Fruit fly (Drosophila melanogaster): ENCODE data around the gene CG32815.

The CG32815 gene

dm6 chrX:908763-909497 is 23.3 kb upstream of the CG32815 start:
- TF ChIP-seq Ets98B (GFP tag; IDR thresholded peaks at IDR 0.05) (no peak), CG32121 (GFP tag; IDR thresholded peaks at IDR 0.05) (no peak), CG13204 (GFP tag; optimal IDR thresholded peaks at IDR 0.05) (no peak), rn (GFP tag; IDR thresholded peaks at IDR 0.05) (no peak), CG14655 (GFP tag; optimal IDR thresholded peaks at IDR 0.05) (no peak), CG9948 (tag; optimal IDR thresholded peaks at IDR 0.05) (no peak), gl (tag; optimal IDR thresholded peaks at IDR 0.05) (no peak), D1 (tag; optimal IDR thresholded peaks at IDR 0.05) (no peak), CG8159 (tag; optimal IDR thresholded peaks at IDR 0.05) (no peak), fd96Ca (GFP tag; IDR thresholded peaks at IDR 0.05) (no peak), Pif1B (GFP tag; optimal IDR thresholded peaks at IDR 0.05) (peak; percentile 6), Pif1A (GFP tag; optimal IDR thresholded peaks at IDR 0.05) (no peak), CG12605 (GFP tag; IDR thresholded peaks at IDR 0.05) (no peak), CG10348 (GFP tag; IDR thresholded peaks at IDR 0.05) (no peak), CG4496 (GFP tag; IDR thresholded peaks at IDR 0.05) (0 out of 3 replicates have a peak, but pooled peaks have one; percentile 5), CG15710 (tag; optimal IDR thresholded peaks at IDR 0.05) (no peak), CG17806 (tag; optimal IDR thresholded peaks at IDR 0.05) (no peak), CG34367 (tag; optimal IDR thresholded peaks at IDR 0.05) (no peak), CG8301 (tag; optimal IDR thresholded peaks at IDR 0.05) (no peak), Snoo (tag; optimal IDR thresholded peaks at IDR 0.05) (no peak), EcR (GFP tag; optimal IDR thresholded peaks at IDR 0.05) (peak; percentile 54)

- TF ChIP-seq CG10348 (GFP tag; IDR thresholded peaks at IDR 0.05) (no peak), CG8159 (tag; optimal IDR thresholded peaks at IDR 0.05) (no peak)
Observed at dm6 chrX:921359-921758, 10.9 kb upstream of the CG32815 start.

dm6 chrX:927209-927862 is 4.9 kb upstream of the CG32815 start, which contains the start of gene Lztr1:
Lztr1 (minus strand) TSS chrX:927582.
- TF ChIP-seq CG34367 (tag; optimal IDR thresholded peaks at IDR 0.05) (no peak), EcR (GFP tag; optimal IDR thresholded peaks at IDR 0.05) (no peak), CG32121 (GFP tag; IDR thresholded peaks at IDR 0.05) (no peak), CG17806 (tag; optimal IDR thresholded peaks at IDR 0.05) (no peak), CG10348 (GFP tag; IDR thresholded peaks at IDR 0.05) (no peak), CG4496 (GFP tag; IDR thresholded peaks at IDR 0.05) (no peak), CG9948 (tag; optimal IDR thresholded peaks at IDR 0.05) (no peak), Ets98B (GFP tag; IDR thresholded peaks at IDR 0.05) (no peak), Pif1B (GFP tag; optimal IDR thresholded peaks at IDR 0.05) (no peak)

dm6 chrX:927863-928257 is 4.4 kb upstream of the CG32815 start, which contains the start of the genes CG43867 and MED22:
CG43867 (minus strand) TSS chrX:927975.
MED22 (plus strand) TSS chrX:928139.
- TF ChIP-seq CG14655 (GFP tag; optimal IDR thresholded peaks at IDR 0.05) (no peak), CG9948 (tag; optimal IDR thresholded peaks at IDR 0.05) (no peak), CG32121 (GFP tag; IDR thresholded peaks at IDR 0.05) (no peak), rn (GFP tag; IDR thresholded peaks at IDR 0.05) (no peak), D1 (tag; optimal IDR thresholded peaks at IDR 0.05) (no peak)

- no peak for TF ChIP-seq CG4496 (GFP tag; IDR thresholded peaks at IDR 0.05)
- no peak for TF ChIP-seq D1 (tag; optimal IDR thresholded peaks at IDR 0.05)
- no peak for TF ChIP-seq CG13204 (GFP tag; optimal IDR thresholded peaks at IDR 0.05)
- TF ChIP-seq CG8301 (tag; optimal IDR thresholded peaks at IDR 0.05) = no peak
- no peak for TF ChIP-seq fd96Ca (GFP tag; IDR thresholded peaks at IDR 0.05)
- no peak for TF ChIP-seq CG34367 (tag; optimal IDR thresholded peaks at IDR 0.05)
- no peak for TF ChIP-seq EcR (GFP tag; optimal IDR thresholded peaks at IDR 0.05)
- no peak for TF ChIP-seq CG8159 (tag; optimal IDR thresholded peaks at IDR 0.05)
- TF ChIP-seq CG10348 (GFP tag; IDR thresholded peaks at IDR 0.05) = no peak
- TF ChIP-seq CG9948 (tag; optimal IDR thresholded peaks at IDR 0.05) = no peak
- TF ChIP-seq Pif1A (GFP tag; optimal IDR thresholded peaks at IDR 0.05) = no peak
- TF ChIP-seq CG32121 (GFP tag; IDR thresholded peaks at IDR 0.05) = no peak
- TF ChIP-seq CG17806 (tag; optimal IDR thresholded peaks at IDR 0.05) = no peak
- no peak for TF ChIP-seq CG12605 (GFP tag; IDR thresholded peaks at IDR 0.05)
- TF ChIP-seq CG14655 (GFP tag; optimal IDR thresholded peaks at IDR 0.05) = no peak
- no peak for TF ChIP-seq gl (tag; optimal IDR thresholded peaks at IDR 0.05)
- no peak for TF ChIP-seq Pif1B (GFP tag; optimal IDR thresholded peaks at IDR 0.05)
Observed at dm6 chrX:930048-930800, 2.0 kb upstream of the CG32815 start, which contains the start of gene CG3708. CG3708 (minus strand) TSS chrX:930098.

dm6 chrX:932859-933258 is 593 bp downstream of the CG32815 start:
- TF ChIP-seq gl (tag; optimal IDR thresholded peaks at IDR 0.05) = no peak
- TF ChIP-seq rn (GFP tag; IDR thresholded peaks at IDR 0.05) = no peak
- TF ChIP-seq CG32121 (GFP tag; IDR thresholded peaks at IDR 0.05) = no peak
- no peak for TF ChIP-seq D1 (tag; optimal IDR thresholded peaks at IDR 0.05)
- no peak for TF ChIP-seq Pif1A (GFP tag; optimal IDR thresholded peaks at IDR 0.05)

All from whole organism, pupa.